Fruit fly (Drosophila melanogaster): Measurements from ENCODE around the gene CG43220.
A peak's percentile ranks its signal among the peaks of the same experiment; 100 is the strongest.

The CG43220 gene

dm6 chr2L:17500946-17501451, 14.6 kb downstream of the CG43220 start, which contains the start of the genes mEFTs and Dhc36C (continued):
- TF ChIP-seq ftz-f1 (GFP tag; optimal IDR thresholded peaks at IDR 0.05) (no peak), Max (GFP tag; optimal IDR thresholded peaks at IDR 0.05) (peak; percentile 70), CG15011 (GFP tag; optimal IDR thresholded peaks at IDR 0.05) (no peak), Meics (GFP tag; optimal IDR thresholded peaks at IDR 0.05) (no peak), ac (GFP tag; optimal IDR thresholded peaks at IDR 0.05) (no peak), eyg (GFP tag; optimal IDR thresholded peaks at IDR 0.05) (no peak), inv (GFP tag; IDR thresholded peaks at IDR 0.05; ENCODE audit: partially characterized antibody) (peak; percentile 81), HmgZ (tag; optimal IDR thresholded peaks at IDR 0.05) (peak; percentile 37), Vsx1 (GFP tag; optimal IDR thresholded peaks at IDR 0.05) (no peak), Sry-δ (GFP tag; optimal IDR thresholded peaks at IDR 0.05) (peak; percentile 93), Abd-B (GFP tag; optimal IDR thresholded peaks at IDR 0.05) (no peak), CG2120 (GFP tag; optimal IDR thresholded peaks at IDR 0.05) (no peak), Gsc (GFP tag; IDR thresholded peaks at IDR 0.05) (no peak), chif (GFP tag; optimal IDR thresholded peaks at IDR 0.05) (no peak), CG12071 (GFP tag; optimal IDR thresholded peaks at IDR 0.05) (no peak), CG18476 (GFP tag; optimal IDR thresholded peaks at IDR 0.05) (no peak), CG3838 (GFP tag; optimal IDR thresholded peaks at IDR 0.05) (no peak), ci (GFP tag; IDR thresholded peaks at IDR 0.05) (no peak; the same call in 2 of the 3 replicates), Poxn (GFP tag; IDR thresholded peaks at IDR 0.05) (no peak), CG33557 (GFP tag; optimal IDR thresholded peaks at IDR 0.05) (no peak), Dip2 (GFP tag; IDR thresholded peaks at IDR 0.05) (no peak), CG13424 (tag; optimal IDR thresholded peaks at IDR 0.05) (no peak), cad (GFP tag; optimal IDR thresholded peaks at IDR 0.05) (no peak), TFAM (GFP tag; optimal IDR thresholded peaks at IDR 0.05) (no peak), oc (tag; optimal IDR thresholded peaks at IDR 0.05) (no peak), CG32532 (GFP tag; IDR thresholded peaks at IDR 0.05) (no peak), CG16815 (GFP tag; optimal IDR thresholded peaks at IDR 0.05) (no peak), Nf-YA (GFP tag; IDR thresholded peaks at IDR 0.05) (no peak), CG7271 (tag; optimal IDR thresholded peaks at IDR 0.05) (no peak), Ptx1 (GFP tag; IDR thresholded peaks at IDR 0.05) (no peak), Atf6 (GFP tag; IDR thresholded peaks at IDR 0.05) (no peak), CG11247 (GFP tag; IDR thresholded peaks at IDR 0.05) (no peak), gsb (GFP tag; IDR thresholded peaks at IDR 0.05) (no peak), CG3726 (GFP tag; IDR thresholded peaks at IDR 0.05) (no peak), CG17186 (GFP tag; optimal IDR thresholded peaks at IDR 0.05) (peak; percentile 79), sqz (GFP tag; optimal IDR thresholded peaks at IDR 0.05) (no peak), Jarid2 (GFP tag; optimal IDR thresholded peaks at IDR 0.05) (no peak), Usf (GFP tag; optimal IDR thresholded peaks at IDR 0.05) (no peak), CG17912 (GFP tag; optimal IDR thresholded peaks at IDR 0.05) (no peak), CG12942 (GFP tag; optimal IDR thresholded peaks at IDR 0.05) (no peak), knrl (GFP tag; IDR thresholded peaks at IDR 0.05; ENCODE audit: partially characterized antibody) (peak; percentile 87), Med (GFP tag) (peak; percentile 85), CG3407 (GFP tag; optimal IDR thresholded peaks at IDR 0.05) (no peak), CG4820 (GFP tag; optimal IDR thresholded peaks at IDR 0.05) (no peak), disco-r (GFP tag; optimal IDR thresholded peaks at IDR 0.05) (no peak), dan (GFP tag; IDR thresholded peaks at IDR 0.05) (no peak), cg (GFP tag; optimal IDR thresholded peaks at IDR 0.05) (no peak), CG10321 (GFP tag; IDR thresholded peaks at IDR 0.05) (no peak), gem (tag; optimal IDR thresholded peaks at IDR 0.05) (no peak), Side (GFP tag; optimal IDR thresholded peaks at IDR 0.05) (no peak), eve (GFP tag; optimal IDR thresholded peaks at IDR 0.05) (no peak), CG12659 (GFP tag; optimal IDR thresholded peaks at IDR 0.05) (peak; percentile 18)
